Worm (Caenorhabditis elegans): ENCODE data around the gene F53C3.3.

Gene F53C3.3

DNA sequence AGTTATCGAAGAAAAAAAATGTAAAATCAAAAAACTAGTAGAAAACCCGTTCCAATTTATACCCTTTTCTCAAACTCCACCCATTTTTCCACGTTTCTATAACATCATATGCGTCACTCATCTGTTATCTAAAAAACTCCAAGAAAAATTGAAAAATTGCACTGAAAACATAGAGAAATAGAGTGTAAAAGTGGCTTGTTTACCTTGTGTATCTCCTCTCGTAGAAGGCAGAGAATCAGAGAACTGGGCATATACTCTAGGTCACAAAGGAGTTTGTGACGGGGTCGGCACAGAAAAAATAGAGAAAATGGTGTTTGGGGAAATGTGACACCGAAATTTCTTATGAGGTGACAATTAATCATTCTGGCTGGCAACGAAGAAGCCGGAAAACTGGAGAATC, 8.6 kb downstream of the F53C3.3 start (continued):
- no peak for TF ChIP-seq F37D6.2 (tag; optimal IDR thresholded peaks at IDR 0.05)
- TF ChIP-seq T20F7.1 (GFP tag; optimal IDR thresholded peaks at IDR 0.05), result no peak
- no peak for TF ChIP-seq aha-1 (tag)
- TF ChIP-seq gei-8 (GFP tag; optimal IDR thresholded peaks at IDR 0.05), result no peak
- no peak for TF ChIP-seq pha-4 (GFP tag; IDR thresholded peaks at IDR 0.05)
- peak; percentile 56 for TF ChIP-seq pha-4 (tag; optimal IDR thresholded peaks at IDR 0.05)
- TF ChIP-seq Y5F2A.4 (GFP tag; optimal IDR thresholded peaks at IDR 0.05), result no peak
- peak; percentile 86 for TF ChIP-seq dmd-6 (GFP tag; IDR thresholded peaks at IDR 0.05)
- no peak for TF ChIP-seq Y48G9A.11 (GFP tag; IDR thresholded peaks at IDR 0.05)
- no peak for TF ChIP-seq ztf-11 (tag; optimal IDR thresholded peaks at IDR 0.05)
- peak; percentile 84 for TF ChIP-seq nhr-77 (tag; optimal IDR thresholded peaks at IDR 0.05)
- peak; percentile 9 for TF ChIP-seq mes-2 (tag; optimal IDR thresholded peaks at IDR 0.05; ENCODE audit: poor library complexity, severe bottlenecking)
- no peak for TF ChIP-seq aly-2 (tag; optimal IDR thresholded peaks at IDR 0.05)
- peak; percentile 59 for TF ChIP-seq nhr-102 (tag; optimal IDR thresholded peaks at IDR 0.05)
- no peak for TF ChIP-seq nhr-41 (GFP tag; IDR thresholded peaks at IDR 0.05)
- TF ChIP-seq dve-1 (tag; optimal IDR thresholded peaks at IDR 0.05; ENCODE audit: insufficient read depth), result peak; percentile 76
- peak; percentile 56; the same call in 1 of the 2 replicates for TF ChIP-seq php-3 (GFP tag; IDR thresholded peaks at IDR 0.05)

DNA sequence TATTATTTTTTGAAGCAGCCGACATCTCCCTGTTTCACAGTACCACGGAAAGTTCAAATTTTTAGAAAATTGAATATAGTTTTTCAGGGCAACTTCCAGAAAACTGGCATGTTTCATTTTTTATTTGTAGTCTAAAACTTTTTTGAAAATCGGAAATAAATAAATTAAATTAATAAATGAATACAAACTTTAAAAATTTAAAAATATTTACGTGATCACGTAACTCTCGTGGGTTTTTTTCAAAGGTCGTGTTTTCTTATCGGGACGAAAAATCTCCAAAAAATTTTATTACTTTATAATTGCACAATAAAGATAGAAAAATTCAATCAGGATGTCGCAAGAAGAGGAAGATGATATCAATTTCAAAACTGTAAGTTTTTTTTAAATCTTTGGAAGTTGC, 9.1 kb downstream of the F53C3.3 start, which contains the start of gene F53C3.1:
TSS of gene F53C3.1 (plus strand) at position 301 of the 400 bp plus-strand sequence.
- TF ChIP-seq F44E2.7 (GFP tag; IDR thresholded peaks at IDR 0.05) (no peak), madf-9 (GFP tag; conservative IDR thresholded peaks at IDR 0.05) (no peak), R02D3.7 (tag; optimal IDR thresholded peaks at IDR 0.05) (no peak), madf-5 (GFP tag; IDR thresholded peaks at IDR 0.05) (no peak), ZK337.2 (GFP tag; IDR thresholded peaks at IDR 0.05) (no peak), pqm-1 (tag; optimal IDR thresholded peaks at IDR 0.05) (no peak), lim-7 (GFP tag; IDR thresholded peaks at IDR 0.05) (no peak), mep-1 (tag; optimal IDR thresholded peaks at IDR 0.05) (no peak), lir-3 (tag; optimal IDR thresholded peaks at IDR 0.05) (no peak), daf-16 (GFP tag; optimal IDR thresholded peaks at IDR 0.05) (no peak), daf-16 (tag; optimal IDR thresholded peaks at IDR 0.05) (no peak), ceh-32 (tag; optimal IDR thresholded peaks at IDR 0.05; ENCODE audit: poor library complexity) (no peak), nhr-76 (tag; optimal IDR thresholded peaks at IDR 0.05) (no peak), nhr-237 (tag; optimal IDR thresholded peaks at IDR 0.05) (no peak), Y105C5A.15 (GFP tag; IDR thresholded peaks at IDR 0.05) (no peak), snpc-1.2 (GFP tag; IDR thresholded peaks at IDR 0.05) (no peak), ceh-20 (GFP tag; IDR thresholded peaks at IDR 0.05) (no peak), Y48G9A.11 (GFP tag; IDR thresholded peaks at IDR 0.05) (no peak), daf-8 (GFP tag; IDR thresholded peaks at IDR 0.05) (no peak)

ce11 chrII:3913673-3914072, 11.0 kb downstream of the F53C3.3 start:
- peak; percentile 79 for TF ChIP-seq ceh-28 (tag; optimal IDR thresholded peaks at IDR 0.05)
- TF ChIP-seq skn-1 (tag; optimal IDR thresholded peaks at IDR 0.05), result no peak

DNA sequence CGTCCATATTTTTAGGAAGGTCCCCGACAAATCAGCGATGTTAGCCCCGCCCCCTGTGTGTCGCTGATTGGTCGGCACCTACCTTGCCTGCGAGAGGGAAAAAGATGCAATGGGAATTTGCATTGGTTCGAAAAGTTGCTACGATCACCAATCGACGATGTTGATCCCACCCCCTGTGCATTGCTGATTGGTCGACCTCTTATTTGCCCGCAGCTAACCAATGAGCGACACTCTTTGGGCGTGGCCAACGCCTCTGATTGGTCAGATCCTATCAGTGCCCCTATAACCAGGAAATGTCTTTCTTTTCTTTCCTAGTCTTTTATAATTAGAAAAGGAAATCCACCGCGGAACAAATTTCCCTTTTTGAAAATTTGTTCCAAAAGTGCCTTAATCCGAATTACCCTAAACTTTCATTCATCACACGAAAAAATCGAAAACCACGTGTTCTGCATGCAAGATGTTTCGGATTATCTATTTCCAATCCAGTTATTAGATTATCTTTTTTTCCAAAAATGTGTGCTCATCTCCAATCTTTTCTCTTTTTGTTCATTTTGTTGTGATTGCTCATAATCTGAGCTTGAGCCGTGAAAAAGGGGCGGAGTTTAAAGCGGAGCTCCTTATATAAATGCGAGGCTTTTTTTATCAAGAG, 15.5 kb downstream of the F53C3.3 start:
- 0 out of 2 replicates have a peak, but pooled peaks have one; percentile 7 for TF ChIP-seq tra-1 (GFP tag; IDR thresholded peaks at IDR 0.05)
- TF ChIP-seq unc-62 (GFP tag; optimal IDR thresholded peaks at IDR 0.05 in 1 of 2), result peak in 1 of 2 experiments; percentile 6
- TF ChIP-seq unc-62 (tag; optimal IDR thresholded peaks at IDR 0.05), result no peak
- TF ChIP-seq vab-7 (GFP tag; IDR thresholded peaks at IDR 0.05), result no peak
- no peak for TF ChIP-seq mxl-2 (GFP tag; conservative IDR thresholded peaks at IDR 0.05)
- TF ChIP-seq aha-1 (tag), result peak; percentile 66
- TF ChIP-seq ces-1 (GFP tag; optimal IDR thresholded peaks at IDR 0.05), result no peak
